Worm (Caenorhabditis elegans) whole organism, late embryonic: ENCODE data around the gene adah-1.

ENCODE experiments used
- Y22D7AL.16 ChIP-seq: sonication (generic microtip); optimal IDR thresholded peaks from 2 replicates; lab custom pipeline; 2016; ENCODE audit warnings: missing genetic modification characterization, missing compliant biosample characterization
- ahr-1 ChIP-seq: sonication (generic microtip); optimal IDR thresholded peaks from 2 replicates; lab custom pipeline; 2016; ENCODE audit warnings: missing genetic modification characterization, missing compliant biosample characterization
- hlh-30 ChIP-seq: sonication (generic microtip); optimal IDR thresholded peaks from 2 replicates; lab custom pipeline; 2017; ENCODE audit warnings: antibody characterized with exemption, missing genetic modification characterization, missing compliant biosample characterization; ENCODE audit not compliant: insufficient read depth
- nfya-1 ChIP-seq: sonication (generic microtip); optimal IDR thresholded peaks from 2 replicates; lab custom pipeline; 2017; ENCODE audit warnings: missing genetic modification characterization, mild to moderate bottlenecking, missing compliant biosample characterization, antibody characterized with exemption, moderate library complexity
- nhr-11 ChIP-seq: fragments of 150-350 bp; optimal IDR thresholded peaks from 2 replicates; lab custom pipeline; 2014; ENCODE audit warnings: missing biosample characterization, missing genetic modification characterization
- pag-3 ChIP-seq: sonication (generic microtip); optimal IDR thresholded peaks from 2 replicates; lab custom pipeline; 2016; ENCODE audit warnings: missing compliant biosample characterization, missing genetic modification characterization, borderline replicate concordance
- unc-3 ChIP-seq, 2 experiments: fragments of 200-800 bp in 1 of 2; sonication (Bioruptor generic) in 1 of 2; sonication (generic microtip) in 1 of 2; conservative IDR thresholded peaks in 1 of 2; optimal IDR thresholded peaks in 1 of 2; 2 replicates each; pipeline versions ENCODE4 v1.3.6 to Lab custom; 2016 to 2022; ENCODE audit warnings: missing compliant biosample characterization in 2 of 2, missing genetic modification characterization in 2 of 2, missing genetic modification reagents in 1 of 2
- unc-55 ChIP-seq: sonication (generic microtip); optimal IDR thresholded peaks from 2 replicates; lab custom pipeline; 2017; ENCODE audit warnings: missing biosample characterization, missing genetic modification reagents, missing genetic modification characterization

- TF ChIP-seq nfya-1 (tag; lab: Kevin White, UChicago) (no peak), nhr-11 (tag; lab: Kevin White, UChicago) (no peak), unc-3 (GFP tag; conservative IDR thresholded peaks at IDR 0.05; lab: Robert Waterston, UW) (no peak), unc-3 (tag; optimal IDR thresholded peaks at IDR 0.05; lab: Kevin White, UChicago) (no peak), ahr-1 (tag; lab: Kevin White, UChicago) (no peak), unc-55 (GFP tag; lab: Kevin White, UChicago) (no peak), hlh-30 (tag; lab: Kevin White, UChicago) (no peak), pag-3 (tag; lab: Kevin White, UChicago) (no peak), Y22D7AL.16 (tag; lab: Kevin White, UChicago) (no peak)
Observed at ce11 chrIV:7062697-7063096, 38.7 kb downstream of the adah-1 start.
